Worm (Caenorhabditis elegans): ENCODE data around the gene klp-18.

Gene klp-18

DNA sequence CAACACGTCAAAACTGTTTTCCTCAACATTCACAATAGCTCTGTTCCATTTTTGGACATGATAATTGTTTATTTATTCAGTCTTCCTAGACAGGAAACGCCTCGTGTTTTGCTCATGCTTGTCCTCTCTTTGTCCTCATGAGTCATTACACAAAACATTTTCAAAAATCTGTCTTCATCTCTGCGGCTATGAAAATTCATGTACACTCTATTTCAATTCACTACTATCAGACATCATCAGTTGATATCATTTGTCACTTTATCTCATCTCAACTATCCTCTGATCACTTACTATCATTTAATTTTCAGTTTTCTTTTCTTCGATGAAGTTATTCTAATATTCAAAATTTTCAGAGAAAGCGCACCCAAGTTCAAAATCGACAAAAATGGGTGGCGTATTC is 16.2 kb upstream of the klp-18 start, which contains the start of gene adah-1 (continued):
- TF ChIP-seq ces-1 (GFP tag; optimal IDR thresholded peaks at IDR 0.05) = no peak
- TF ChIP-seq blmp-1 (tag; optimal IDR thresholded peaks at IDR 0.05) = no peak
- TF ChIP-seq nhr-237 (tag; optimal IDR thresholded peaks at IDR 0.05) = no peak
- no peak for TF ChIP-seq tlp-1 (tag; optimal IDR thresholded peaks at IDR 0.05)
- no peak for TF ChIP-seq sup-37 (GFP tag; optimal IDR thresholded peaks at IDR 0.05)
- TF ChIP-seq snu-23 (GFP tag; optimal IDR thresholded peaks at IDR 0.05) = peak; percentile 45
- no peak for TF ChIP-seq C34B4.2 (tag; optimal IDR thresholded peaks at IDR 0.05)
- peak; percentile 68 for TF ChIP-seq nhr-71 (tag; optimal IDR thresholded peaks at IDR 0.05)
- no peak for TF ChIP-seq hpl-2 (GFP tag; optimal IDR thresholded peaks at IDR 0.05)
- no peak for TF ChIP-seq ceh-8 (GFP tag; optimal IDR thresholded peaks at IDR 0.05)
- no peak for TF ChIP-seq unc-130 (tag; optimal IDR thresholded peaks at IDR 0.05)
- TF ChIP-seq mep-1 (tag; optimal IDR thresholded peaks at IDR 0.05) = peak; percentile 27
- TF ChIP-seq aly-2 (tag; optimal IDR thresholded peaks at IDR 0.05) = no peak
- TF ChIP-seq C16A3.4 (tag; optimal IDR thresholded peaks at IDR 0.05) = no peak
- no peak for TF ChIP-seq snpc-4 (tag; optimal IDR thresholded peaks at IDR 0.05)
- TF ChIP-seq nhr-11 (tag; optimal IDR thresholded peaks at IDR 0.05) = no peak
- no peak for TF ChIP-seq Y116A8C.19 (tag; optimal IDR thresholded peaks at IDR 0.05; ENCODE audit: borderline replicate concordance)
- TF ChIP-seq nhr-19 (GFP tag; conservative IDR thresholded peaks at IDR 0.05) = peak; percentile 22; the same call in 1 of the 2 replicates
- no peak for TF ChIP-seq ztf-11 (tag; optimal IDR thresholded peaks at IDR 0.05)
- no peak for TF ChIP-seq lin-39 (tag; optimal IDR thresholded peaks at IDR 0.05)
- TF ChIP-seq nhr-77 (tag; optimal IDR thresholded peaks at IDR 0.05) = no peak
- no peak for TF ChIP-seq swsn-7 (tag; optimal IDR thresholded peaks at IDR 0.05)
- TF ChIP-seq sox-4 (tag; optimal IDR thresholded peaks at IDR 0.05) = no peak
- TF ChIP-seq ztf-4 (tag; optimal IDR thresholded peaks at IDR 0.05) = no peak
- TF ChIP-seq ceh-63 (GFP tag; optimal IDR thresholded peaks at IDR 0.05) = no peak
- TF ChIP-seq unc-86 (tag; optimal IDR thresholded peaks at IDR 0.05) = no peak
- no peak for TF ChIP-seq mab-9 (GFP tag; IDR thresholded peaks at IDR 0.05)
- no peak for TF ChIP-seq unc-62 (GFP tag; optimal IDR thresholded peaks at IDR 0.05)
- TF ChIP-seq lin-14 (GFP tag; optimal IDR thresholded peaks at IDR 0.05) = peak; percentile 59
- TF ChIP-seq skn-1 (tag; optimal IDR thresholded peaks at IDR 0.05) = no peak
- TF ChIP-seq fkh-4 (tag; optimal IDR thresholded peaks at IDR 0.05; ENCODE audit: borderline replicate concordance) = no peak
- TF ChIP-seq ceh-88 (GFP tag; IDR thresholded peaks at IDR 0.05) = no peak

DNA sequence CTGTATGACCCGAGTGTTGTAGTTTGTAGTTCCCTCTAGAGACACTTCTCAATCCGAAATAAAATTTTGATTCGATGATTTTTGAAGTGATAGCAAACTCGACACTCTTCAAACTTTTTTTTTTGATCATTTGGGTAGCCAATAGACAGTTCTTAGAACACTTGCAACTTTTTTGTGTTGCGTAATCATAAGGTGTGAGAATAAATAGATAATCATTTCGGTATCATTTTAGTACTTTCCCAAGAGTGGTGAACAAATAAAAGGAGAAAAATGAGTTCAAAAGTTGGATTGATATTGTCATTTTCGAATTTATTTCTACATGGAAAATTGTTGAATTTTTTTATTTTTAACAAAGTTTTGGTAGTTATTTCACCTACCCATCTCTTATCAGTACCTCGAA is 15.2 kb upstream of the klp-18 start:
- TF ChIP-seq nhr-19 (GFP tag; conservative IDR thresholded peaks at IDR 0.05) (no peak), mef-2 (tag; optimal IDR thresholded peaks at IDR 0.05) (no peak), ets-5 (GFP tag; IDR thresholded peaks at IDR 0.05) (no peak), ztf-11 (tag; optimal IDR thresholded peaks at IDR 0.05) (no peak), nhr-28 (tag; optimal IDR thresholded peaks at IDR 0.05) (no peak)

- no peak for TF ChIP-seq efl-1 (optimal IDR thresholded peaks at IDR 0.05)
- peak in 1 of 2 experiments; percentile 71 for TF ChIP-seq efl-1 (GFP tag; optimal IDR thresholded peaks at IDR 0.05 in 1 of 2)
- TF ChIP-seq ceh-82 (tag; optimal IDR thresholded peaks at IDR 0.05) = no peak
- no peak for TF ChIP-seq aly-2 (tag; optimal IDR thresholded peaks at IDR 0.05)
- TF ChIP-seq lin-35 (GFP tag; optimal IDR thresholded peaks at IDR 0.05) = peak in 1 of 2 experiments; percentile 37
- TF ChIP-seq elt-2 (tag; optimal IDR thresholded peaks at IDR 0.05) = peak; percentile 77
- no peak for TF ChIP-seq hpl-2 (GFP tag; optimal IDR thresholded peaks at IDR 0.05)
- TF ChIP-seq zip-4 (GFP tag; optimal IDR thresholded peaks at IDR 0.05) = no peak
- TF ChIP-seq unc-30 (tag; optimal IDR thresholded peaks at IDR 0.05) = no peak
Measured at ce11 chrIV:7025835-7026234, 14.2 kb upstream of the klp-18 start.
